Worm (Caenorhabditis elegans) whole organism, early embryonic: ENCODE results near the gene R04B3.2.

Experiments
- B0310.2 ChIP-seq: sonication (generic microtip); optimal IDR thresholded peaks from 2 replicates; lab custom pipeline; 2016; ENCODE audit warnings: mild to moderate bottlenecking, missing genetic modification characterization, missing compliant biosample characterization
- F13C5.2 ChIP-seq: sonication (generic microtip); optimal IDR thresholded peaks from 2 replicates; lab custom pipeline; 2017; ENCODE audit warnings: mild to moderate bottlenecking, missing genetic modification characterization, inconsistent platforms, missing compliant biosample characterization
- aly-1 ChIP-seq: sonication (generic microtip); optimal IDR thresholded peaks from 2 replicates; lab custom pipeline; 2016; ENCODE audit warnings: missing genetic modification characterization, missing compliant biosample characterization
- ama-1 ChIP-seq: fragments of 150-350 bp; optimal IDR thresholded peaks from 2 replicates; lab custom pipeline; 2014
- ceh-13 ChIP-seq: fragments of 200-800 bp; sonication (Bioruptor generic); optimal IDR thresholded peaks from 2 replicates; lab custom pipeline; 2018; ENCODE audit warnings: mild to moderate bottlenecking, missing genetic modification characterization, missing compliant biosample characterization
- ceh-36 ChIP-seq: sonication (generic microtip); optimal IDR thresholded peaks from 2 replicates; lab custom pipeline; 2016; ENCODE audit warnings: missing genetic modification characterization, inconsistent platforms, missing compliant biosample characterization
- ets-7 ChIP-seq: sonication (generic microtip); optimal IDR thresholded peaks from 2 replicates; lab custom pipeline; 2016; ENCODE audit warnings: missing genotype, missing genetic modification characterization, missing compliant biosample characterization
- flt-1 ChIP-seq: fragments of 200-800 bp; sonication (Bioruptor generic); IDR thresholded peaks from 2 replicates; pipeline ENCODE4 v1.3.6; 2022; ENCODE audit warnings: missing genetic modification characterization, missing compliant biosample characterization
- hmbx-1 ChIP-seq: sonication (generic microtip); optimal IDR thresholded peaks from 2 replicates; lab custom pipeline; 2016; ENCODE audit warnings: mild to moderate bottlenecking, missing genetic modification characterization, missing compliant biosample characterization
- hmg-4 ChIP-seq: fragments of 200-800 bp; sonication (Bioruptor generic); optimal IDR thresholded peaks from 2 replicates; lab custom pipeline; 2018; ENCODE audit warnings: mild to moderate bottlenecking, missing genetic modification characterization, missing compliant biosample characterization
- hnd-1 ChIP-seq: sonication (generic microtip); optimal IDR thresholded peaks from 2 replicates; lab custom pipeline; 2016; ENCODE audit warnings: missing genetic modification characterization, missing compliant biosample characterization
- pes-1 ChIP-seq: fragments of 200-800 bp; sonication (Bioruptor generic); IDR thresholded peaks from 2 replicates; pipeline ENCODE4 v1.3.6; 2022; ENCODE audit warnings: missing genetic modification reagents, missing genetic modification characterization, missing compliant biosample characterization
- scrt-1 ChIP-seq: fragments of 200-800 bp; sonication (Bioruptor generic); IDR thresholded peaks from 2 replicates; pipeline ENCODE4 v1.3.6; 2022; ENCODE audit warnings: missing genetic modification characterization, missing compliant biosample characterization
- sea-1 ChIP-seq: fragments of 200-800 bp; sonication (Bioruptor generic); conservative IDR thresholded peaks from 2 replicates; pipeline ENCODE4 v1.3.6; 2022; ENCODE audit warnings: missing genetic modification characterization, missing compliant biosample characterization
- tbx-11 ChIP-seq: fragments of 200-800 bp; sonication (Bioruptor generic); IDR thresholded peaks from 2 replicates; pipeline ENCODE4 v1.3.6; 2022; ENCODE audit warnings: missing genetic modification characterization, missing compliant biosample characterization
- tbx-37 ChIP-seq: fragments of 200-800 bp; sonication (Bioruptor generic); conservative IDR thresholded peaks from 2 replicates; pipeline ENCODE4 v1.3.6; 2022; ENCODE audit warnings: missing genetic modification reagents, missing genetic modification characterization, missing compliant biosample characterization
- tra-4 ChIP-seq: sonication (generic microtip); optimal IDR thresholded peaks from 2 replicates; lab custom pipeline; 2017; ENCODE audit warnings: missing genetic modification characterization, missing compliant biosample characterization

The R04B3.2 gene

DNA sequence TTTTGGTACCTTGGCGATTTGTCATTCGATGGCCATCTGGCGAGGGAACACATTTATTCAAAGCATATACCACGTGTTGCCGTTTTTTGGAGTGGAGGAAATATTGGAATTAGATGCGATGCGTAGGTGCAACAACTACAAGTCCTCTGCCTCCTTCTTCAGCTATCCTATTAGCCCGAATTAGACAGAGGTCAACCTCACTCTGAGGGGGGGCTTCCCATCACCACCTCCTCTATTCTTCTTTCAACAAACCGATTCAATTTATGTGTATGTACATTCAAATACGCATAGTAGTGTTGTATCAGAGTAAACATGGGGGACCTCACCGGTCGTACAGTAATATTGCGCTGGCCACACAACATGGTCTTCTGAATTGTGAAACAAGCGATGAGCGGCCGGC, 24.3 kb upstream of the R04B3.2 start:
- TF ChIP-seq F13C5.2 (tag; lab: Kevin White, UChicago) = peak; percentile 28
- TF ChIP-seq ceh-13 = no peak
- no peak for TF ChIP-seq tbx-37 (GFP tag; lab: Robert Waterston, UW)

- TF ChIP-seq pes-1 (GFP tag; lab: Robert Waterston, UW) (no peak), hmg-4 (GFP tag; lab: Kevin White, UChicago) (peak; percentile 85), aly-1 (tag; lab: Kevin White, UChicago) (peak; percentile 25), ets-7 (tag; lab: Kevin White, UChicago) (no peak), F13C5.2 (tag; lab: Kevin White, UChicago) (peak; percentile 15), hmbx-1 (tag; lab: Kevin White, UChicago) (no peak)
Measured at ce11 chrX:2495865-2496314, 22.4 kb upstream of the R04B3.2 start, which contains the start of gene rabr-1. Gene rabr-1 (plus strand): TSS chrX:2496180.

DNA sequence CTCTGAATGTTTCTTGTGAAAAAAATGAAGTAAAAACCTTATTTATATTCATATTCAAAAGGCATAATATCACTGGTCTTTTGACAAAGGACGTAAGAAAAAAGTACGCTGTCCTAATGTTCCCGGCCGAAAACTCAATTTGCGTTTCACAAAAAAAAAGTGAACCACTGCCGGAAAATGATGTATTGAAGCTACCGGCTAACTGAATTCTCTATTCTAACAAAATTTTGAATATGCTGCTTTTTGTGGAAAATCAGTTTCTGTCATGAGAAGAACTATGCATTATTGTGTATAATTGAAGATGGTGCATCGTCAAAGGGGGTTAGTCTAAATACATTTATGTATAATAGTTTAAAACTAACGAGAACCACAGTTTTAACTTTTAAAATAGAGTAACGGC, 20.8 kb upstream of the R04B3.2 start:
- TF ChIP-seq pes-1 (GFP tag; lab: Robert Waterston, UW) (no peak), sea-1 (no peak), ama-1 (lab: Kevin White, UChicago) (no peak), B0310.2 (tag; lab: Kevin White, UChicago) (no peak), tbx-37 (GFP tag; lab: Robert Waterston, UW) (no peak), ceh-36 (tag; lab: Kevin White, UChicago) (no peak)

- TF ChIP-seq scrt-1 (GFP tag; lab: Robert Waterston, UW) (no peak), tbx-11 (GFP tag; lab: Robert Waterston, UW) (no peak), aly-1 (tag; lab: Kevin White, UChicago) (no peak), ceh-36 (tag; lab: Kevin White, UChicago) (no peak), flt-1 (GFP tag; lab: Robert Waterston, UW) (no peak), hmg-4 (GFP tag; lab: Kevin White, UChicago) (no peak), hmbx-1 (tag; lab: Kevin White, UChicago) (no peak), pes-1 (GFP tag; lab: Robert Waterston, UW) (no peak)
Measured at ce11 chrX:2493586-2494175, 20.2 kb upstream of the R04B3.2 start.

- TF ChIP-seq hmg-4 (GFP tag; lab: Kevin White, UChicago) (peak; percentile 41), B0310.2 (tag; lab: Kevin White, UChicago) (peak; percentile 4), pes-1 (GFP tag; lab: Robert Waterston, UW) (0 out of 2 replicates have a peak, but pooled peaks have one; percentile 12), tbx-37 (GFP tag; lab: Robert Waterston, UW) (no peak)
Measured at ce11 chrX:2488526-2489098, 15.1 kb upstream of the R04B3.2 start, which contains the start of gene hid-1. Gene hid-1 (plus strand): TSS chrX:2489048.

- no peak for TF ChIP-seq ets-7 (tag; lab: Kevin White, UChicago)
- TF ChIP-seq hmbx-1 (tag; lab: Kevin White, UChicago) = no peak
- TF ChIP-seq hmg-4 (GFP tag; lab: Kevin White, UChicago) = no peak
- no peak for TF ChIP-seq ceh-13
- no peak for TF ChIP-seq tbx-11 (GFP tag; lab: Robert Waterston, UW)
- no peak for TF ChIP-seq F13C5.2 (tag; lab: Kevin White, UChicago)
- TF ChIP-seq tbx-37 (GFP tag; lab: Robert Waterston, UW) = no peak
- TF ChIP-seq tra-4 (tag; lab: Kevin White, UChicago) = no peak
- no peak for TF ChIP-seq scrt-1 (GFP tag; lab: Robert Waterston, UW)
- no peak for TF ChIP-seq sea-1
- no peak for TF ChIP-seq B0310.2 (tag; lab: Kevin White, UChicago)
- TF ChIP-seq aly-1 (tag; lab: Kevin White, UChicago) = no peak
- no peak for TF ChIP-seq pes-1 (GFP tag; lab: Robert Waterston, UW)
- no peak for TF ChIP-seq ama-1 (lab: Kevin White, UChicago)
- TF ChIP-seq ceh-36 (tag; lab: Kevin White, UChicago) = no peak
- no peak for TF ChIP-seq flt-1 (GFP tag; lab: Robert Waterston, UW)
- no peak for TF ChIP-seq hnd-1 (tag; lab: Kevin White, UChicago)
Measured at ce11 chrX:2483078-2483477, 9.6 kb upstream of the R04B3.2 start, which contains the start of gene K02E10.4. Gene K02E10.4 (plus strand): TSS chrX:2483263.

ce11 chrX:2482622-2483021, 9.1 kb upstream of the R04B3.2 start, which contains the start of gene K02E10.6:
Gene K02E10.6 (minus strand): TSS chrX:2482770.
- no peak for TF ChIP-seq ets-7 (tag; lab: Kevin White, UChicago)
- TF ChIP-seq hmg-4 (GFP tag; lab: Kevin White, UChicago) = no peak
- TF ChIP-seq scrt-1 (GFP tag; lab: Robert Waterston, UW) = no peak
- no peak for TF ChIP-seq hmbx-1 (tag; lab: Kevin White, UChicago)
- TF ChIP-seq tbx-11 (GFP tag; lab: Robert Waterston, UW) = no peak

DNA sequence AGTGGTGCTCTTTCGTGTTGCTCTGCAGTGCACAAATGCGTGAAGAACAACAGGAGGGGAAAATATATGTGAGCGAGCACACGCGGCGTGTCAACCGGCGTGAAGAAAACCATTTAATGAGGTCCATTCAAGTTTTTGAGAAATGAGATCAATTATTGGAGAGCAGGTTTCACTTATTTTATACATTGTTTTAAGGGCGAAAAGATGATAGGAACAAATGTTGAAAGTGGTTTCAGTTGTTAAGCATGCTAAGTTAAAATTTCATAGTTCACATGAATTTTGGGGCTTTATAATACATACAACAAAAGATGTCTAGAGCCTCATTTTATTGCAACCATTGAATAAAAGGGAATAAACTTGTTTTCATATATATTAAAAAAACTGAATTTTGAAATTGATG, 5.3 kb upstream of the R04B3.2 start, which contains the start of gene K02E10.5:
Gene K02E10.5 (minus strand): TSS at position 101 of the 400 bp plus-strand sequence.
- TF ChIP-seq tbx-11 (GFP tag; lab: Robert Waterston, UW) (no peak), scrt-1 (GFP tag; lab: Robert Waterston, UW) (no peak), ceh-36 (tag; lab: Kevin White, UChicago) (no peak), hmbx-1 (tag; lab: Kevin White, UChicago) (no peak), tra-4 (tag; lab: Kevin White, UChicago) (no peak), aly-1 (tag; lab: Kevin White, UChicago) (no peak), tbx-37 (GFP tag; lab: Robert Waterston, UW) (no peak), flt-1 (GFP tag; lab: Robert Waterston, UW) (no peak), hnd-1 (tag; lab: Kevin White, UChicago) (no peak), ets-7 (tag; lab: Kevin White, UChicago) (no peak), hmg-4 (GFP tag; lab: Kevin White, UChicago) (no peak), F13C5.2 (tag; lab: Kevin White, UChicago) (no peak)
